Worm (Caenorhabditis elegans) whole organism, L4/young adult: ENCODE results near the gene kcnl-1.

Experiments used
- W03F9.2 ChIP-seq: fragments of 150-350 bp; optimal IDR thresholded peaks from 2 replicates; lab custom pipeline; 2014; ENCODE audit warnings: missing biosample characterization, missing genetic modification characterization
- dao-5 ChIP-seq: sonication (generic microtip); optimal IDR thresholded peaks from 2 replicates; lab custom pipeline; 2016; ENCODE audit warnings: missing genotype, missing genetic modification characterization, moderate library complexity, missing compliant biosample characterization
- him-1 ChIP-seq: sonication (generic microtip); optimal IDR thresholded peaks from 2 replicates; lab custom pipeline; 2016; ENCODE audit warnings: missing genotype, missing genetic modification reagents, missing genetic modification characterization, missing compliant biosample characterization

Gene kcnl-1

DNA sequence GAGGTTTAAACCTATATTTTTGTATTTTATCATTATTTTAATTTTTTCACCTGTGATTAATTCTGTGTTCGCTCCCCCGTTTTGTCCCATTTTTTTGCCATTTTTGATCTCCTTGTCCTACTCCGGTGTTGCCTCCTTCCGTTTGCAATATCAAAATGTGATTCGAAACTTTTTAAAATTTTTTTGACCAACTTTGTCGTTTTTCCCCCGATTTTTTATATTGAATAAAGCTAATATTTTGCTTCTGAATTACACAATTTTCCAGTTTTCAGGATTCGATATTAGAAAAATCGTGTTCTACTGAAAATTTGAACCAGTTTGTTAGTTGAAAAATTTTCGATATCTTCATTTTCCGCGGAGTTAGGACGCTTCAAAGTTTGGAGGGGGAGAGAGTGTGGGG is 40.7 kb downstream of the kcnl-1 start, which contains the start of gene nlp-25:
nlp-25 (plus strand) TSS at position 301 of the 400 bp plus-strand sequence.
- TF ChIP-seq him-1 (tag; lab: Kevin White, UChicago) (no peak), dao-5 (no peak), W03F9.2 (tag; lab: Kevin White, UChicago) (no peak)

DNA sequence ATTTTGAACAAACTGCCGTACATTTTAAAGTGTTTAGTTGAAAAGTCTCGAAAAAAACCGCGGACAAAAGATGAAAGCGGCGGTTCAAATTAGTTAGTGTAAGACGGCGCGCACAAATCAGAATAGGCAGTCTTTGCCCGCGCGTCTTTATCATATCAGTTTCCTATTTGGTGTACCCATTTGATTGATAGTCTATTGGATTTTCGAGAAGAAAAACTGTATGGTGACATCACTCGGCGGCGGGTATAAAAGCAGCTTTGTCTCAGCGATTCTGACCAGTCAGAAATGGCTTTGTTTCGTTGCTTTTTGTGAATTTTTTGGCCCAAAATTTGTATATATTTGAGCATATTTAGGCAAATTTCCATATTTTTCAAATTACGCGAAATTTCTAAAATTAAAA is 43.5 kb downstream of the kcnl-1 start:
- TF ChIP-seq dao-5 (no peak), him-1 (tag; lab: Kevin White, UChicago) (no peak), W03F9.2 (tag; lab: Kevin White, UChicago) (no peak)

DNA sequence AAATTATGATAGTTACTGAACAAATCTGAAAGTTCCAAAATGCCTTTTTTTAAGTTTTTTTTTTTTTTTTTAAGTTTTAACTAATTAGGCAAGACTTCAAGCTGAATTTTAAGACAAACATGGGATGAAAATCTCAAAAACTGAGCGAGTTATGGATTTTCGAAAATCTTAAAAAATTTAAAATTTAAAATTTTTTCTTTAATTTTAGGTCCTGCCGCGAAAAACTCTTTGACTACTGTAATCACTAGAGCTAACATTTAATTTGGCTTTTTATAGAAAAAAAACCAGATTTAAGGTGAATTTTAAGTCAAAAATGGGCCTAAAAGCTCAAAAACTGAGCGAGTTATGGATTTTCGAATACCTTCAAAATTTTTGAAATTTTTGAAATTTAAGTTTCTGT is 44.0 kb downstream of the kcnl-1 start, which contains the start of gene grsp-1:
grsp-1 (plus strand) TSS at position 301 of the 400 bp plus-strand sequence.
- TF ChIP-seq him-1 (tag; lab: Kevin White, UChicago) = no peak
- no peak for TF ChIP-seq dao-5

DNA sequence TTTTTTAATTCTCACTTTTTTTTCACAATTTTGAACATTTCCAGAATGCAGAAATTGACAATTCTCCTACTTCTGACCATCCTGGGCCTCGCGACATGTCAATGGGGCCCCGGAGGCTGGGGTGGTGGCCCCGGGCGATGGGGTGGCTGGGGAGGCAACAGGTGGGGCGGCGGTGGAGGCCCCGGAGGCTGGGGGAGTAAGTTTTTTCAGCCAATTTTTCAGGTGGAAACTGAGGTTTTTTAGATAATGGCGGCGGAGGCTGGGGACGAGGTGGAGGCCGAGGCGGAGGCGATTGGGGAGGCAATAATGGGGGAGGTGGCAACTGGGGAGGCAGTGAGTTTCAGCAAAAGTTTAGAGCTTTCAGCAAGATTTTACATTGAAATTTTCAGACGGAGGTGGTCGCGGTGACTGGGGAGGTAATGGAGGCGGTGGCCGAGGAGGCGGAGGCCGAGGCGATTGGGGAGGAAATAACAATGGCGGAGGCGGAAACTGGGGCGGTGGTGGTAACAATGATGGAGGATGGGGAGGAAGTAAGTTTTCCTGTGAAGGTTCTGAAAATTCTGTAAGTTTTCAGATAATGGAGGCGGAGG is 45.0 kb downstream of the kcnl-1 start:
- TF ChIP-seq dao-5 = no peak

DNA sequence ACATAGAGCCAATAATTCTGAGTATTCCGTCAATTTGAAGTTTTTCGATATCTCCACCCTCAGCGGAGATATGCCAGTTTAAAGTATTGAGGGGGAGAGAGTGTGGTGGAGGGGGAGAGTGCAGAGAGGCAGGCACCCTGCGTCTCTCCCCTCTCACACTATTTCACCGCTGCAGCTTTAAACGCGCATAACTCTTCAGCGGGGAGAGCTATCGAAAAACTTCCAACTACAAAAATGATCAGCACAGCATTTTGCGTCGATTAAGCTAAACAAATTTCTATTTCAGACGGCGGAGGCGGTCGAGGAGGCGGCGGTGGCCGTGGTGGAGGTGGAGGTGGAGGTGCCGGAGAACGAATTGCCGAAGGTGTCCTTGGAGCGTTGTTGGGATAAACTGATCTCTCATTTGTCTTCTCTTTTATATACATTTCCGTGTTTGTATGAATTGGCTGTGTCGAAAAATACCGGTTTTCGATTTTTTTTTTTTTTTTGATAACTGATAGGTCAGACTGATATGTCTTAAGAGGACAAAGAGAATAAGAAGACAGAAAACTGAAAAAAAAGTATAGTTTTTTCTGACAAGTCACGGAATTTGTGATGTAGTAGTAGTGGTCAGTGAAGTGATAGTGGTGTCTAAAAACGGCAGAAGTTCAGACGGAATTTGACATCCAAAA is 46.6 kb downstream of the kcnl-1 start:
- TF ChIP-seq dao-5 = no peak
- no peak for TF ChIP-seq W03F9.2 (tag; lab: Kevin White, UChicago)
- TF ChIP-seq him-1 (tag; lab: Kevin White, UChicago) = no peak

DNA sequence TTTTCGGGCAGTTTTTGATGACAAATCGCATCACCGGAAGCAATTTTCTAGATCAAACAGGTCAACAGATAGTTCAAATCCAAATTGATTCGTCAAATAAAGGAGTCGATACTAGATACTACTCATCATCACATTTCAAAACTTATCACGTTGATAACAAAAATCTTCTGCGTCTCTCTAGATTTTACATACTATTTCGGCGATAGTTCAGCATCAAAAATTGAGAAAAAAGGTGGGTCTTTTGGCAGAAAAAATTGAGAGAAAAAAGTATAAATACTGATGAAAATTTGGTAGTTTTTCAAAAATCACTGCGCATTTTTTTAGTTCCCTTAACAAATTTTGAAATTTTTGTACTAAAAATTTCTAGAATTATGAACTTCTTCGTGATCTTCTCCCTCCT is 48.0 kb downstream of the kcnl-1 start, which contains the start of gene nlp-26:
nlp-26 (plus strand) TSS at position 301 of the 400 bp plus-strand sequence.
- TF ChIP-seq dao-5 (no peak), W03F9.2 (tag; lab: Kevin White, UChicago) (no peak), him-1 (tag; lab: Kevin White, UChicago) (no peak)

ce11 chrV:19620098-19620497 is 54.9 kb downstream of the kcnl-1 start:
- TF ChIP-seq him-1 (tag; lab: Kevin White, UChicago) (no peak), dao-5 (no peak), W03F9.2 (tag; lab: Kevin White, UChicago) (no peak)

ce11 chrV:19622440-19622914 is 57.3 kb downstream of the kcnl-1 start, which contains the start of gene Y43F8C.3:
TSS of gene Y43F8C.3 (minus strand) at chrV:19622626.
- peak; percentile 60 for TF ChIP-seq him-1 (tag; lab: Kevin White, UChicago)
- no peak for TF ChIP-seq dao-5
- TF ChIP-seq W03F9.2 (tag; lab: Kevin White, UChicago) = peak; percentile 7

ce11 chrV:19623523-19624312 is 58.5 kb downstream of the kcnl-1 start:
- TF ChIP-seq dao-5 (no peak), him-1 (tag; lab: Kevin White, UChicago) (no peak), W03F9.2 (tag; lab: Kevin White, UChicago) (no peak)

- no peak for TF ChIP-seq dao-5
- TF ChIP-seq W03F9.2 (tag; lab: Kevin White, UChicago) = no peak
- no peak for TF ChIP-seq him-1 (tag; lab: Kevin White, UChicago)
These were observed 59.6 kb downstream of the kcnl-1 start, which contains the start of gene dyf-19 for ce11 chrV:19624749-19625148. TSS of gene dyf-19 (plus strand) at chrV:19625049.

DNA sequence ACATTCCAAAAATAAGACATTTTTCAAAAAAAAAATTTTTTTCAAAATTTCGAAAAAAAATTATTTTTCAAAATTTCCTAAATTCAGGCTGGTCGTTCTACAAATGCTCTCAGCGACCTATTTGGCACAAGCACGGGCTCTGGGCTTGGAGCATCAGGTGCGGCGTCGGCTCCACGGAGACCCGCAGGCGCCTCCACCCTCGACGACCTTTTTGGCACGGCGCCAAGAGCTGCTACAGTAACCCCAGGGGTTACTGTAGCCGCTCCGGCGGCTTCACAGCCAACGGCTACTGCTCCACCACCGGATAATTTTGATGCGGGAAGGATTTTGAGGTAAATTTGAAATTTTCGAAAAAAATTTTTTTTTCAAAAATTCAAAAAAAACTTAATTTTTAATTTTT is 60.5 kb downstream of the kcnl-1 start:
- no peak for TF ChIP-seq him-1 (tag; lab: Kevin White, UChicago)
- no peak for TF ChIP-seq dao-5

DNA sequence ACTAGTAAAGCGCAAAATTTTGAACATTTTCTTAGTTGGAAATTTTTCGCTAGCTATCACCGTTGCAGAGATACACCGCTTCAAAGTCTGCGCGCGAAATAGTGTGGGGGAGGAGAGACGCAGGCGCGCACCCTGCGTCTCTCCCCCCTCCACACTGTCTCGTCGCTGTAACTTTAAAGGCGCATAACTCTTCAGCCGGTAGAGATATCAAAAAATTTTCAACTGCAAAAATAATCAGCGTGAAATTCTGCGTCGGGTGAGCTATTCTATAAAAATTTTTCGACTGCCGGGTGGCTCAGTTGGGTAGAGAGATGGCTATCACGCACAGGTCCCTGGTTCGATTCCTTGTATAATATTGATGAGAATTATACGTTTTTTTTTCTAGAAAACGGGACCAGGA is 64.4 kb downstream of the kcnl-1 start:
- no peak for TF ChIP-seq dao-5
- no peak for TF ChIP-seq him-1 (tag; lab: Kevin White, UChicago)
- no peak for TF ChIP-seq W03F9.2 (tag; lab: Kevin White, UChicago)

DNA sequence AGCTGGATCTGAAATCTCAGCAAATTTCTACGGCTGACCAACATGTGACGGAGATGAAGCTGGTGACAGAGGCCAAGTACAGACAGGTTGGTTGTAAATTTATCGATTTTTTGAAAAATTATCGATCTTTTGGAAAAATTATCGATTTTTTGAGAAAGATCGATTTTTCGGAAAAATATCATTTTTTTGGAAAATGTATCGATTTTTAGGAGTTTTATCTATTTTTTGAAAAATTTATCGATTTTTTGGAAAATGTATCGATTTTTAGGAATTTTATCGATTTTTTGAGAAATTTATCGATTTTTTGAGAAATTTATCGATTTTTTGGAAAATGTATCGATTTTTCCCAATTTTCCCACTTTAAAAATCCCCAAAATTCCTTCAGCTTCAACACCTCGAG is 64.8 kb downstream of the kcnl-1 start:
- TF ChIP-seq W03F9.2 (tag; lab: Kevin White, UChicago) (no peak), dao-5 (no peak), him-1 (tag; lab: Kevin White, UChicago) (no peak)

DNA sequence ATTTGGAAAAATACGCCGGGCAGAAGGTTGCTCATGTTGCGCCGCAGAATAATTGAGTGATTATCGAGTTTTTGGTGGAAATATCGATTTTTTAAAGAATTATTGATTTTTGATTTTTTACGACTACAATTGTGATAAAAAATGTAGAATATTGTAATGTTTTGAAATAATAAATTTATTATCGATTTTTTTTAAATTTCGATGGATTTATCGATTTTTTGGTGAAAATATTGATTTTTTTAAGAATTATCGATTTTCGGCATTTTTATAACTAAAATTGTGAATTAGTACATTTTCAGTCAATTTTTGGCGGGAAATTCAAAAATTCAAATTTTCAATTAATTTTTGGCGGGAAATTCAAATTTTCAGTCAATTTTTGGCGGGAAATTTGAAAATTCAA is 65.4 kb downstream of the kcnl-1 start:
- TF ChIP-seq W03F9.2 (tag; lab: Kevin White, UChicago) = no peak
- no peak for TF ChIP-seq him-1 (tag; lab: Kevin White, UChicago)
- TF ChIP-seq dao-5 = no peak
